Fruit fly (Drosophila melanogaster): ENCODE measurements around the gene CG42831.
A peak's percentile ranks its signal among the peaks of the same experiment; 100 is the strongest.

Gene CG42831

dm6 chr3L:10837869-10838783, 23.5 kb downstream of the CG42831 start (continued):
- no peak for TF ChIP-seq CG12744 (GFP tag; optimal IDR thresholded peaks at IDR 0.05)
- no peak for TF ChIP-seq ftz-f1 (GFP tag; optimal IDR thresholded peaks at IDR 0.05)
- no peak for TF ChIP-seq sna (GFP tag; IDR thresholded peaks at IDR 0.05; ENCODE audit: partially characterized antibody)
- no peak for TF ChIP-seq fd102C (GFP tag; optimal IDR thresholded peaks at IDR 0.05)
- TF ChIP-seq CG33557 (GFP tag; optimal IDR thresholded peaks at IDR 0.05): no peak
- TF ChIP-seq NC2α (GFP tag; optimal IDR thresholded peaks at IDR 0.05): no peak
- no peak for TF ChIP-seq Hand (GFP tag; optimal IDR thresholded peaks at IDR 0.05)
- no peak for TF ChIP-seq CG12299 (tag; optimal IDR thresholded peaks at IDR 0.05)
- TF ChIP-seq Dad (GFP tag; optimal IDR thresholded peaks at IDR 0.05): peak; percentile 25
- peak; percentile 31 for TF ChIP-seq jing (GFP tag; optimal IDR thresholded peaks at IDR 0.05)
- no peak for TF ChIP-seq CG16813 (GFP tag; IDR thresholded peaks at IDR 0.05; ENCODE audit: partially characterized antibody)
- TF ChIP-seq CG3995 (GFP tag; optimal IDR thresholded peaks at IDR 0.05): no peak
- TF ChIP-seq CG2712 (tag; optimal IDR thresholded peaks at IDR 0.05): peak; percentile 64
- TF ChIP-seq Atf6 (GFP tag; IDR thresholded peaks at IDR 0.05): peak; percentile 74
- TF ChIP-seq Oaz (GFP tag; IDR thresholded peaks at IDR 0.05): peak; percentile 38; the same call in 1 of the 2 replicates
- TF ChIP-seq Awh (GFP tag; IDR thresholded peaks at IDR 0.05): peak; percentile 82
- no peak for TF ChIP-seq Hr78 (GFP tag; optimal IDR thresholded peaks at IDR 0.05)
- peak; percentile 49; the same call in 1 of the 2 replicates for TF ChIP-seq CG11696 (GFP tag; IDR thresholded peaks at IDR 0.05)
- TF ChIP-seq HmgD (GFP tag; optimal IDR thresholded peaks at IDR 0.05): no peak
- TF ChIP-seq CG17802 (tag; optimal IDR thresholded peaks at IDR 0.05): no peak
- TF ChIP-seq CG4854 (GFP tag; optimal IDR thresholded peaks at IDR 0.05): peak; percentile 30
- no peak for TF ChIP-seq CG17186 (GFP tag; optimal IDR thresholded peaks at IDR 0.05)
- TF ChIP-seq Gug (GFP tag; IDR thresholded peaks at IDR 0.05): peak; percentile 46; the same call in 2 of the 4 replicates
- peak; percentile 42 for TF ChIP-seq CG12219 (GFP tag; optimal IDR thresholded peaks at IDR 0.05)
- peak; percentile 30 for TF ChIP-seq CG6813 (GFP tag; optimal IDR thresholded peaks at IDR 0.05)
- peak; percentile 27 for TF ChIP-seq CG6683 (GFP tag; optimal IDR thresholded peaks at IDR 0.05)
- TF ChIP-seq dan (GFP tag; IDR thresholded peaks at IDR 0.05): no peak
- no peak for TF ChIP-seq schlank (tag; optimal IDR thresholded peaks at IDR 0.05)
- no peak for TF ChIP-seq CG12104 (GFP tag; optimal IDR thresholded peaks at IDR 0.05)
- no peak for TF ChIP-seq NK7.1 (GFP tag; optimal IDR thresholded peaks at IDR 0.05)
- peak; percentile 47 for TF ChIP-seq Fer3 (tag; optimal IDR thresholded peaks at IDR 0.05)
- TF ChIP-seq Dref (GFP tag; IDR thresholded peaks at IDR 0.05): no peak
- peak; percentile 62 for TF ChIP-seq Fer1 (GFP tag; optimal IDR thresholded peaks at IDR 0.05)
- TF ChIP-seq bowl (GFP tag; IDR thresholded peaks at IDR 0.05): no peak
- TF ChIP-seq Myb (GFP tag; optimal IDR thresholded peaks at IDR 0.05): peak; percentile 22
- no peak for TF ChIP-seq amos (GFP tag; IDR thresholded peaks at IDR 0.05; ENCODE audit: partially characterized antibody)
- TF ChIP-seq CG9932 (GFP tag; IDR thresholded peaks at IDR 0.05): peak; percentile 55
- TF ChIP-seq CG11456 (GFP tag; IDR thresholded peaks at IDR 0.05): peak; percentile 71; the same call in 2 of the 3 replicates
- peak; percentile 41 for TF ChIP-seq eyg (GFP tag; optimal IDR thresholded peaks at IDR 0.05)
- TF ChIP-seq dysf (GFP tag; IDR thresholded peaks at IDR 0.05): peak; percentile 82
- TF ChIP-seq CG10654 (GFP tag; optimal IDR thresholded peaks at IDR 0.05): peak; percentile 51
- TF ChIP-seq Pdp1 (GFP tag; optimal IDR thresholded peaks at IDR 0.05): peak; percentile 51 to 57
- TF ChIP-seq Sox100B (GFP tag; optimal IDR thresholded peaks at IDR 0.05): peak; percentile 23
- TF ChIP-seq CG9797 (GFP tag; optimal IDR thresholded peaks at IDR 0.05): no peak
- peak; percentile 11 for TF ChIP-seq CG7928 (GFP tag; optimal IDR thresholded peaks at IDR 0.05)
- TF ChIP-seq ap (GFP tag; IDR thresholded peaks at IDR 0.05): peak; percentile 40; the same call in 1 of the 2 replicates
- no peak for TF ChIP-seq Mes4 (GFP tag; optimal IDR thresholded peaks at IDR 0.05)
- peak; percentile 63 for TF ChIP-seq CG17385 (GFP tag; optimal IDR thresholded peaks at IDR 0.05)

All from whole organism, embryonic.